Worm (Caenorhabditis elegans) whole organism, early embryonic: ENCODE data around the gene nhr-184.

Experiments used
- F13C5.2 ChIP-seq: sonication (generic microtip); optimal IDR thresholded peaks from 2 replicates; lab custom pipeline; 2017; ENCODE audit warnings: mild to moderate bottlenecking, missing genetic modification characterization, inconsistent platforms, missing compliant biosample characterization
- aly-1 ChIP-seq: sonication (generic microtip); optimal IDR thresholded peaks from 2 replicates; lab custom pipeline; 2016; ENCODE audit warnings: missing genetic modification characterization, missing compliant biosample characterization
- ama-1 ChIP-seq: fragments of 150-350 bp; optimal IDR thresholded peaks from 2 replicates; lab custom pipeline; 2014
- ceh-13 ChIP-seq: fragments of 200-800 bp; sonication (Bioruptor generic); optimal IDR thresholded peaks from 2 replicates; lab custom pipeline; 2018; ENCODE audit warnings: mild to moderate bottlenecking, missing genetic modification characterization, missing compliant biosample characterization
- ceh-36 ChIP-seq: sonication (generic microtip); optimal IDR thresholded peaks from 2 replicates; lab custom pipeline; 2016; ENCODE audit warnings: missing genetic modification characterization, inconsistent platforms, missing compliant biosample characterization
- flt-1 ChIP-seq: fragments of 200-800 bp; sonication (Bioruptor generic); IDR thresholded peaks from 2 replicates; pipeline ENCODE4 v1.3.6; 2022; ENCODE audit warnings: missing genetic modification characterization, missing compliant biosample characterization
- hmg-4 ChIP-seq: fragments of 200-800 bp; sonication (Bioruptor generic); optimal IDR thresholded peaks from 2 replicates; lab custom pipeline; 2018; ENCODE audit warnings: mild to moderate bottlenecking, missing genetic modification characterization, missing compliant biosample characterization
- hnd-1 ChIP-seq: sonication (generic microtip); optimal IDR thresholded peaks from 2 replicates; lab custom pipeline; 2016; ENCODE audit warnings: missing genetic modification characterization, missing compliant biosample characterization
- pes-1 ChIP-seq: fragments of 200-800 bp; sonication (Bioruptor generic); IDR thresholded peaks from 2 replicates; pipeline ENCODE4 v1.3.6; 2022; ENCODE audit warnings: missing genetic modification reagents, missing genetic modification characterization, missing compliant biosample characterization
- scrt-1 ChIP-seq: fragments of 200-800 bp; sonication (Bioruptor generic); IDR thresholded peaks from 2 replicates; pipeline ENCODE4 v1.3.6; 2022; ENCODE audit warnings: missing genetic modification characterization, missing compliant biosample characterization
- tbx-11 ChIP-seq: fragments of 200-800 bp; sonication (Bioruptor generic); IDR thresholded peaks from 2 replicates; pipeline ENCODE4 v1.3.6; 2022; ENCODE audit warnings: missing genetic modification characterization, missing compliant biosample characterization

DNA sequence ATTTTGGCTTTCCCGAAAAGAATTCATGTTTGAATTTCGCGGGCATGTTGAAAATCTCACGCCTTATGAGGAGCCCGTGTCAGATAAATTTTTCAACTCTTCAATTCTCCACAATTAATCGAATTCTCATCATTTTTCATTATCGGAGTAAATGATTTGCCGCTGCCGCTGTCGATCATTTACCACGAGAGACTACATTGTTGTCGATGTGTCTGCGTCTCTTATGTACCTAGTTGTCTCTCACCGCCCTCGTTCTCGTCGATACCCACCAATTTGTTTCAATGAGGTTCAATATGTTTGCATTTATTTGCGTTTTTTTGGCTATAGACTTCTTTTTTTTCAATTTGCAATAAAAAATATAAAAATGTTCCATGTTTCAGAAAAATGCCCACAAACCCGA, 22.2 kb downstream of the nhr-184 start, which contains the start of gene nhr-13:
- no peak for TF ChIP-seq hmg-4 (GFP tag; lab: Kevin White, UChicago)
- TF ChIP-seq ceh-36 (tag; lab: Kevin White, UChicago), result no peak
- no peak for TF ChIP-seq tbx-11
- TF ChIP-seq flt-1 (GFP tag; lab: Robert Waterston, UW), result no peak
- no peak for TF ChIP-seq scrt-1
- TF ChIP-seq ama-1 (lab: Kevin White, UChicago), result no peak
- no peak for TF ChIP-seq ceh-13
- no peak for TF ChIP-seq aly-1
- no peak for TF ChIP-seq pes-1
- no peak for TF ChIP-seq F13C5.2
- TF ChIP-seq hnd-1 (tag; lab: Kevin White, UChicago), result no peak
